Fruit fly (Drosophila melanogaster) whole organism, embryonic: ENCODE measurements around the gene CG4267.

Experiments
- Atf-2 ChIP-seq: fragments of 200-800 bp; sonication (Bioruptor generic); optimal IDR thresholded peaks from 2 replicates; lab custom pipeline; 2016; ENCODE audit warnings: missing biosample characterization, missing genetic modification characterization
- Bdp1 ChIP-seq: fragments of 200-800 bp; sonication (Bioruptor generic); optimal IDR thresholded peaks from 3 replicates; lab custom pipeline; 2016; ENCODE audit warnings: missing biosample characterization, missing genetic modification characterization
- CG10147 ChIP-seq: fragments of 200-800 bp; sonication (Bioruptor generic); optimal IDR thresholded peaks from 2 replicates; lab custom pipeline; 2019; ENCODE audit warnings: missing biosample characterization, mild to moderate bottlenecking, missing genetic modification characterization, moderate library complexity
- CG12155 ChIP-seq: fragments of 200-800 bp; sonication (Bioruptor generic); optimal IDR thresholded peaks from 3 replicates; lab custom pipeline; 2016; ENCODE audit warnings: missing biosample characterization, missing genetic modification characterization
- CG15011 ChIP-seq: fragments of 200-800 bp; sonication (Bioruptor generic); optimal IDR thresholded peaks from 3 replicates; lab custom pipeline; 2018; ENCODE audit warnings: missing biosample characterization, mild to moderate bottlenecking, missing genetic modification characterization
- CG1792 ChIP-seq: fragments of 200-800 bp; sonication (Bioruptor generic); optimal IDR thresholded peaks from 2 replicates; lab custom pipeline; 2016; ENCODE audit warnings: missing biosample characterization, missing genetic modification characterization
- CG30403 ChIP-seq: fragments of 200-800 bp; sonication (Bioruptor generic); optimal IDR thresholded peaks from 3 replicates; lab custom pipeline; 2016; ENCODE audit warnings: missing biosample characterization, missing genetic modification characterization
- CG4282 ChIP-seq: fragments of 200-800 bp; sonication (Bioruptor generic); optimal IDR thresholded peaks from 2 replicates; lab custom pipeline; 2016; ENCODE audit warnings: missing biosample characterization, missing genetic modification characterization
- CG6654 ChIP-seq: fragments of 200-800 bp; sonication (Bioruptor generic); optimal IDR thresholded peaks from 2 replicates; lab custom pipeline; 2017; ENCODE audit warnings: missing biosample characterization, mild to moderate bottlenecking, missing genetic modification characterization
- Hmx ChIP-seq: fragments of 200-800 bp; sonication (Bioruptor generic); optimal IDR thresholded peaks from 2 replicates; lab custom pipeline; 2016; ENCODE audit warnings: missing biosample characterization, missing genetic modification characterization
- insv ChIP-seq, 2 experiments: fragments of 200-800 bp; sonication (Bioruptor generic); optimal IDR thresholded peaks; 3 replicates each; lab custom pipeline; 2016 to 2018; ENCODE audit warnings: missing biosample characterization in 2 of 2, missing genetic modification characterization in 2 of 2
- tio ChIP-seq: fragments of 200-800 bp; sonication (Bioruptor generic); optimal IDR thresholded peaks from 2 replicates; lab custom pipeline; 2017; ENCODE audit warnings: missing biosample characterization, missing genetic modification characterization, inconsistent platforms
- yki ChIP-seq: fragments of >200 bp; optimal IDR thresholded peaks from 3 replicates; lab custom pipeline; 2018

DNA sequence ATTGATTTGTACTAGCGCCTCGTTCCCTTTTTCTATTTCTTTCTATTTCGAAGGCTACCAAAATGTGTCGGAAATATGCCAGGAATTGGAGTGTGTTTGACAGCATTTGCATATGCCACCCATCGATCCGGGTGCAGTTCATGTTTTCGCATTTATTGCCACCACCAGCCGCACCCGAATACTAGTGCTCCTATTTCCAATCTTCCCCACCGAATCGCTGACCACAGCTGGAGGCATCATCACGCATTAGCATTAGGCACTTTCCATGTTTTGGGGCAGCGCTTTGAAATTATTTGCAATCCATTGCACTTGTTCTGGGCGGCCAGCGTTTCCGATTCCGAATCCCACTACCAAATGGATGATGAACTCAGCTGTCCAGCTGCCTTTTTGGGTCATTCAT, 45.6 kb downstream of the CG4267 start, which contains the start of gene CG42658:
- TF ChIP-seq Bdp1 (GFP tag; lab: Kevin White, UChicago) (no peak), insv (GFP tag; optimal IDR thresholded peaks at IDR 0.05; lab: Kevin White, UChicago) (no peak), CG30403 (no peak), CG1792 (GFP tag; lab: Kevin White, UChicago) (no peak), Atf-2 (GFP tag; lab: Kevin White, UChicago) (no peak), CG6654 (GFP tag; lab: Kevin White, UChicago) (no peak), CG10147 (GFP tag; lab: Kevin White, UChicago) (no peak), tio (GFP tag; lab: Kevin White, UChicago) (no peak), yki (lab: Kevin White, UChicago) (no peak), CG4282 (GFP tag; lab: Kevin White, UChicago) (no peak), CG12155 (GFP tag; lab: Kevin White, UChicago) (no peak), CG15011 (GFP tag; lab: Kevin White, UChicago) (no peak), Hmx (GFP tag; lab: Kevin White, UChicago) (no peak)
